Fruit fly (Drosophila melanogaster): ENCODE data around the gene Ubc7.

The Ubc7 gene

DNA sequence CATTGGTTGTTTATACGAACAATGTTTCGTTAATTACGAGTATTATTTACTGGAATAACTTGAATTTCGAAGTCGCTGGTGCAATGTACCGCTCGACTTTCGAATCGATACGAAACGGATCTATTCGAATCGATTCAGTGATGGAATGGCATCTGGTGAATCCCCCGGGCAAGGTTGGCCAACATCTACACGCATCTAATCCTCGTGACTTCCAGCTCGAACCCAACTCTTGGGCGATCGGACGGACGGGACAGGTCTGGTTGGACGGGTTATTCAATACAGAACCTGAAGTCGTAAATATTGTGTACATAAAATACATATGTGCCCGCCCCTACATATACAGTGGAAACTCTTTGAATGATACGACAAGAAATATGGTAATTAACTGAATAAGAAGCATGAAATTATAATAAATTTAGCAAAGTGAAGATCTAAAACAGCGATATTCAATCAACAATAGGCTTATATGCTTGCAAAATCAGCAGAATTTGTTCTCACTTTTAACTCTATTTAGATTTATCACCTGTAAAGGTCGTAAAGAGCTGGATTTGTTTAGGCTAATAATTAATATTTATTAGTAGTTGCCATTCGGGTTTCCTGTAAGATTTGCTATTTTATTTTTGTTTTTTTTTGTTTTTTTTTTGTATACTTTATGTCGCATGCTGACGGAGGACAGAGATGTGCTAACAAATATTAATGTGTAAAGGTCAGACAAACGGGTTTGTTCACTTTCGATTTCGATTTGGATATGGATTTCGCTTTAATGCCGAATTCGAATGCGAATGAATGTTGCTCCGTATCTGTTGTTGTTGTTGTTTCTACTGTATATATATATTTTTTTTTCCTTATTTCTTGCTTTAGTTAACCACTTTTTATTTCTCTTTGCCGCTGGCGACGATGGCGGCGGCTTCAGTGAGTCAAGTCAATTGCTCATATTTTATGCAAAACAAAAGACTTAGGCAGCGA lies 23.6 kb downstream of the Ubc7 start:
- TF ChIP-seq ss (GFP tag; optimal IDR thresholded peaks at IDR 0.05) (peak in 1 of 2 experiments; percentile 21), Blimp-1 (GFP tag; optimal IDR thresholded peaks at IDR 0.05) (peak; percentile 69), CG11902 (GFP tag; optimal IDR thresholded peaks at IDR 0.05) (no peak), CG6163 (GFP tag; IDR thresholded peaks at IDR 0.05) (peak; percentile 19; the same call in 1 of the 3 replicates), Eip78C (GFP tag) (peak; percentile 66), achi (GFP tag; optimal IDR thresholded peaks at IDR 0.05) (no peak), svp (GFP tag) (peak; percentile 44)

- TF ChIP-seq CG8319 (GFP tag; optimal IDR thresholded peaks at IDR 0.05), result no peak
- 0 out of 3 replicates have a peak, but pooled peaks have one; percentile 3 for TF ChIP-seq CG8119 (GFP tag; IDR thresholded peaks at IDR 0.05)
- TF ChIP-seq Blimp-1 (GFP tag; optimal IDR thresholded peaks at IDR 0.05), result peak; percentile 51
These were observed 25.2 kb downstream of the Ubc7 start for dm6 chrX:16618724-16619123.

DNA sequence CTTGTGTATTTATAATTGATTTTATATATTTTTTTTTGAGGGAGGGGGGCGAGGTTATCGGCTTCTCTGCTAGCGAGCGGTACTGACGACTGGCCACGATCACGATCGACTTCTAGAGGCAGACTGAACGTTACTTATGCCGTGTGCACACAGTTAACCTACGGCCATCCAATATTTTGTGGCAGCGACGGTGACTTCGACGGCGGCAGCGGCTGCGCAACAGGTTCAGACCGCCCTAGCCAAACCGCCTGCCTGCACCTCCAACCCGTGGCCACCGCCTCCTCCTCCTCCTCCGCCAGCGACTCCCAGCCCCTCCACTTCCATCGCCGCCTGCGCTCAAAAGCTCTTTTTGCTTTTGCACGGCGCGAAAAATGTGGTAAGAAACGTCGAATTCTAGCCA lies 28.0 kb downstream of the Ubc7 start, which contains the start of gene CG9782:
Gene CG9782, minus strand, starts transcription at position 128 of the 400 bp plus-strand sequence.
- TF ChIP-seq lz (GFP tag; optimal IDR thresholded peaks at IDR 0.05) (no peak), ss (GFP tag; optimal IDR thresholded peaks at IDR 0.05) (peak in 1 of 2 experiments; percentile 8), CG10669 (GFP tag; optimal IDR thresholded peaks at IDR 0.05) (no peak), Eip78C (GFP tag) (no peak), Smox (GFP tag; optimal IDR thresholded peaks at IDR 0.05) (no peak), CG8119 (GFP tag; IDR thresholded peaks at IDR 0.05) (no peak), CG6854 (GFP tag; optimal IDR thresholded peaks at IDR 0.05) (no peak), achi (GFP tag; optimal IDR thresholded peaks at IDR 0.05) (no peak), eg (GFP tag; IDR thresholded peaks at IDR 0.05) (0 out of 3 replicates have a peak, but pooled peaks have one; percentile 23), Eip93F (GFP tag; optimal IDR thresholded peaks at IDR 0.05) (no peak), spab (GFP tag; optimal IDR thresholded peaks at IDR 0.05) (no peak), Met (GFP tag; optimal IDR thresholded peaks at IDR 0.05) (no peak), Hr4 (GFP tag; optimal IDR thresholded peaks at IDR 0.05) (no peak), svp (GFP tag) (no peak), CG6792 (GFP tag; optimal IDR thresholded peaks at IDR 0.05) (no peak), CG6163 (GFP tag; IDR thresholded peaks at IDR 0.05) (0 out of 3 replicates have a peak, but pooled peaks have one; percentile 34), CG1621 (tag; optimal IDR thresholded peaks at IDR 0.05) (no peak), pdm3 (GFP tag; optimal IDR thresholded peaks at IDR 0.05) (no peak), Sox14 (GFP tag; optimal IDR thresholded peaks at IDR 0.05) (no peak), CG6276 (GFP tag; optimal IDR thresholded peaks at IDR 0.05) (no peak)

DNA sequence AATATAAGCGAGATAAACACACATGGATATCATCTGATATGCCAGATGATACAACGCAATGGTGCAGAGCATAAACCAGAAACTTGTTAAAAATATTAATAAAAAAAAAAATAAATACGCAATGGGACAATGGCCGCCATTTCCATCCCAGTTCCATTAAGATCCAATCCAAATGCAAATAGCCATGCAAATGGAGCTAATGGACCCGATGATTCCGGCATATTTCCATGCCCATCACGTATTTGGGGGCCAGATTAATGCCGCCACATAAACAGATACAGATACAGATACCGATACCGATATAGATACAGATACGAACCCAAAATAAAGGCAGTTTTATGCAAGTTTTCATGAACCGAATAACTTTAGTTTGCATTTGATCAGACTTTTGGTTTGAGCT lies 30.0 kb downstream of the Ubc7 start:
- TF ChIP-seq Sox15 (GFP tag; optimal IDR thresholded peaks at IDR 0.05), result no peak
- no peak for TF ChIP-seq eg (GFP tag; IDR thresholded peaks at IDR 0.05)
- no peak for TF ChIP-seq salr (GFP tag; optimal IDR thresholded peaks at IDR 0.05)
- no peak for TF ChIP-seq Ets21C (GFP tag; optimal IDR thresholded peaks at IDR 0.05)
- TF ChIP-seq CG6792 (GFP tag; optimal IDR thresholded peaks at IDR 0.05), result no peak
- TF ChIP-seq CG7368 (GFP tag; optimal IDR thresholded peaks at IDR 0.05), result no peak
- no peak for TF ChIP-seq pdm3 (GFP tag; optimal IDR thresholded peaks at IDR 0.05)
- TF ChIP-seq CG9139 (GFP tag; optimal IDR thresholded peaks at IDR 0.05), result no peak
- TF ChIP-seq acj6 (GFP tag; optimal IDR thresholded peaks at IDR 0.05), result no peak
- TF ChIP-seq OdsH (GFP tag; optimal IDR thresholded peaks at IDR 0.05), result no peak
- no peak for TF ChIP-seq CG3919 (GFP tag; optimal IDR thresholded peaks at IDR 0.05)
- no peak for TF ChIP-seq net (GFP tag; optimal IDR thresholded peaks at IDR 0.05)

dm6 chrX:16624519-16624918 lies 31.0 kb downstream of the Ubc7 start:
- TF ChIP-seq CG10631 (GFP tag; optimal IDR thresholded peaks at IDR 0.05) (no peak), achi (GFP tag; optimal IDR thresholded peaks at IDR 0.05) (no peak), Eip78C (GFP tag) (no peak), Ets96B (tag; optimal IDR thresholded peaks at IDR 0.05) (no peak), fd85E (GFP tag; optimal IDR thresholded peaks at IDR 0.05) (no peak), Met (GFP tag; optimal IDR thresholded peaks at IDR 0.05) (no peak), Ets21C (GFP tag; optimal IDR thresholded peaks at IDR 0.05) (no peak), Blimp-1 (GFP tag; optimal IDR thresholded peaks at IDR 0.05) (no peak), cyc (GFP tag; optimal IDR thresholded peaks at IDR 0.05) (no peak), net (GFP tag; optimal IDR thresholded peaks at IDR 0.05) (no peak), CG31627 (GFP tag; optimal IDR thresholded peaks at IDR 0.05) (no peak), CG11294 (GFP tag; IDR thresholded peaks at IDR 0.05) (no peak), CG34406 (GFP tag; optimal IDR thresholded peaks at IDR 0.05) (no peak), Lpt (GFP tag; optimal IDR thresholded peaks at IDR 0.05) (no peak), CG8119 (GFP tag; IDR thresholded peaks at IDR 0.05) (no peak), vri (GFP tag; optimal IDR thresholded peaks at IDR 0.05) (no peak), spab (GFP tag; optimal IDR thresholded peaks at IDR 0.05) (no peak), Sox102F (GFP tag; optimal IDR thresholded peaks at IDR 0.05) (no peak)
